Worm (Caenorhabditis elegans): ENCODE results near the gene chtb-1.

- TF ChIP-seq zag-1 (tag; optimal IDR thresholded peaks at IDR 0.05), result no peak
- TF ChIP-seq lsy-2 (tag; optimal IDR thresholded peaks at IDR 0.05), result no peak
- TF ChIP-seq zfp-2 (tag; optimal IDR thresholded peaks at IDR 0.05), result no peak
- TF ChIP-seq ceh-32 (tag; optimal IDR thresholded peaks at IDR 0.05; ENCODE audit: poor library complexity), result no peak
- TF ChIP-seq php-3 (GFP tag; IDR thresholded peaks at IDR 0.05), result no peak
- no peak for TF ChIP-seq nhr-111 (GFP tag; optimal IDR thresholded peaks at IDR 0.05)
- no peak for TF ChIP-seq duxl-1 (tag; optimal IDR thresholded peaks at IDR 0.05; ENCODE audit: poor library complexity)
- no peak for TF ChIP-seq ama-1 (optimal IDR thresholded peaks at IDR 0.05)
- no peak for TF ChIP-seq ztf-11 (tag; optimal IDR thresholded peaks at IDR 0.05)
- no peak for TF ChIP-seq dve-1 (tag; optimal IDR thresholded peaks at IDR 0.05; ENCODE audit: insufficient read depth)
- no peak for TF ChIP-seq nhr-25 (tag; optimal IDR thresholded peaks at IDR 0.05; ENCODE audit: borderline replicate concordance, insufficient read depth)
- TF ChIP-seq skn-1 (tag; optimal IDR thresholded peaks at IDR 0.05), result no peak
- no peak for TF ChIP-seq egl-27 (tag; optimal IDR thresholded peaks at IDR 0.05)
Observed at ce11 chrIII:9306596-9306995, 48.7 kb downstream of the chtb-1 start, which contains the start of gene srx-45.

Data from whole organism, L4 larva.